Fruit fly (Drosophila melanogaster) whole organism, prepupa: ENCODE results near the gene Gnpat.

ENCODE experiments used
- CG10669 ChIP-seq: fragments of 200-800 bp; sonication (Bioruptor generic); optimal IDR thresholded peaks from 3 replicates; lab custom pipeline; 2018; ENCODE audit warnings: missing biosample characterization, mild to moderate bottlenecking, missing genetic modification characterization, moderate library complexity
- CG11294 ChIP-seq: fragments of 200-800 bp; sonication (Bioruptor generic); IDR thresholded peaks from 2 replicates; pipeline ENCODE4 v1.3.6; 2022; ENCODE audit warnings: missing biosample characterization, missing genetic modification characterization
- CG11902 ChIP-seq: fragments of 200-800 bp; sonication (Bioruptor generic); optimal IDR thresholded peaks from 3 replicates; lab custom pipeline; 2016; ENCODE audit warnings: missing biosample characterization, missing genetic modification characterization
- CG1621 ChIP-seq: fragments of 200-800 bp; sonication (Bioruptor generic); optimal IDR thresholded peaks from 3 replicates; lab custom pipeline; 2018; ENCODE audit warnings: missing biosample characterization, mild to moderate bottlenecking, missing genetic modification characterization
- CG16779 ChIP-seq: fragments of 200-800 bp; sonication (Bioruptor generic); optimal IDR thresholded peaks from 3 replicates; lab custom pipeline; 2017; ENCODE audit warnings: missing biosample characterization, mild to moderate bottlenecking, missing genetic modification characterization
- CG3032 ChIP-seq: fragments of 200-800 bp; optimal IDR thresholded peaks from 2 replicates; lab custom pipeline; 2019; ENCODE audit warnings: missing biosample characterization, mild to moderate bottlenecking, missing genetic modification characterization, moderate library complexity
- CG32006 ChIP-seq: fragments of 200-800 bp; sonication (Bioruptor generic); optimal IDR thresholded peaks from 3 replicates; lab custom pipeline; 2017; ENCODE audit warnings: missing biosample characterization, mild to moderate bottlenecking, missing genetic modification characterization
- CG34406 ChIP-seq: fragments of 200-800 bp; sonication (Bioruptor generic); optimal IDR thresholded peaks from 3 replicates; lab custom pipeline; 2016; ENCODE audit warnings: missing biosample characterization, missing genetic modification characterization
- CG4318 ChIP-seq: fragments of 200-800 bp; sonication (Bioruptor generic); optimal IDR thresholded peaks from 3 replicates; lab custom pipeline; 2017; ENCODE audit warnings: missing biosample characterization, mild to moderate bottlenecking, missing genetic modification characterization
- CG6276 ChIP-seq: fragments of 200-800 bp; sonication (Bioruptor generic); optimal IDR thresholded peaks from 2 replicates; lab custom pipeline; 2017; ENCODE audit warnings: missing biosample characterization, mild to moderate bottlenecking, missing genetic modification characterization
- CG6792 ChIP-seq: fragments of 200-800 bp; sonication (Bioruptor generic); optimal IDR thresholded peaks from 3 replicates; lab custom pipeline; 2016; ENCODE audit warnings: missing biosample characterization, missing genetic modification characterization
- CG6854 ChIP-seq: fragments of 200-800 bp; sonication (Bioruptor generic); optimal IDR thresholded peaks from 2 replicates; lab custom pipeline; 2017; ENCODE audit warnings: missing biosample characterization, mild to moderate bottlenecking, missing genetic modification characterization
- CG7368 ChIP-seq: fragments of 200-800 bp; sonication (Bioruptor generic); optimal IDR thresholded peaks from 3 replicates; lab custom pipeline; 2016; ENCODE audit warnings: missing biosample characterization, missing genetic modification characterization
- CG8119 ChIP-seq: fragments of 200-800 bp; sonication (Bioruptor generic); IDR thresholded peaks from 3 replicates; pipeline ENCODE4 v1.3.6; 2022; ENCODE audit warnings: missing biosample characterization, missing genetic modification characterization
- CG8632 ChIP-seq: fragments of 200-800 bp; sonication (Bioruptor generic); optimal IDR thresholded peaks from 3 replicates; lab custom pipeline; 2016; ENCODE audit warnings: missing biosample characterization, missing genetic modification characterization
- Eip93F ChIP-seq: fragments of 200-800 bp; sonication (Bioruptor generic); optimal IDR thresholded peaks from 2 replicates; lab custom pipeline; 2016; ENCODE audit warnings: missing biosample characterization, mild to moderate bottlenecking, missing genetic modification characterization
- Ets96B ChIP-seq: fragments of 200-800 bp; optimal IDR thresholded peaks from 2 replicates; lab custom pipeline; 2019; ENCODE audit warnings: missing biosample characterization, mild to moderate bottlenecking, missing genetic modification characterization, moderate library complexity
- Gug ChIP-seq: fragments of 200-800 bp; sonication (Bioruptor generic); IDR thresholded peaks from 2 replicates; pipeline ENCODE4 v1.3.6; 2022; ENCODE audit warnings: missing biosample characterization, missing genetic modification characterization
- Hr38 ChIP-seq: sonication (Bioruptor generic); optimal IDR thresholded peaks from 2 replicates; lab custom pipeline; 2016; ENCODE audit warnings: missing biosample characterization, missing genetic modification characterization
- Hr39 ChIP-seq: fragments of 200-800 bp; sonication (Bioruptor generic); optimal IDR thresholded peaks from 2 replicates; lab custom pipeline; 2016; ENCODE audit warnings: missing biosample characterization, missing genetic modification characterization
- Hr4 ChIP-seq: fragments of 200-800 bp; sonication (Bioruptor generic); optimal IDR thresholded peaks from 3 replicates; lab custom pipeline; 2016; ENCODE audit warnings: missing biosample characterization, missing genetic modification characterization
- Lpt ChIP-seq: fragments of 200-800 bp; sonication (Bioruptor generic); optimal IDR thresholded peaks from 3 replicates; lab custom pipeline; 2016; ENCODE audit warnings: missing biosample characterization, missing genetic modification characterization
- Met ChIP-seq: fragments of 200-800 bp; sonication (Bioruptor generic); optimal IDR thresholded peaks from 3 replicates; lab custom pipeline; 2016; ENCODE audit warnings: missing biosample characterization, missing genetic modification characterization
- OdsH ChIP-seq: fragments of 200-800 bp; sonication (Bioruptor generic); optimal IDR thresholded peaks from 3 replicates; lab custom pipeline; 2016; ENCODE audit warnings: missing biosample characterization, missing genetic modification characterization
- Smox ChIP-seq: fragments of 200-800 bp; sonication (Bioruptor generic); optimal IDR thresholded peaks from 3 replicates; lab custom pipeline; 2016; ENCODE audit warnings: missing biosample characterization, missing genetic modification characterization
- Sox102F ChIP-seq: fragments of 200-800 bp; sonication (Bioruptor generic); optimal IDR thresholded peaks from 2 replicates; lab custom pipeline; 2016; ENCODE audit warnings: missing biosample characterization, mild to moderate bottlenecking, missing genetic modification characterization
- Sox14 ChIP-seq: fragments of 200-800 bp; sonication (Bioruptor generic); optimal IDR thresholded peaks from 3 replicates; lab custom pipeline; 2016; ENCODE audit warnings: missing biosample characterization, missing genetic modification characterization
- Sox15 ChIP-seq: fragments of 200-800 bp; sonication (Bioruptor generic); optimal IDR thresholded peaks from 3 replicates; lab custom pipeline; 2016; ENCODE audit warnings: missing biosample characterization, missing genetic modification characterization
- achi ChIP-seq: fragments of 200-800 bp; sonication (Bioruptor generic); optimal IDR thresholded peaks from 3 replicates; lab custom pipeline; 2016; ENCODE audit warnings: missing biosample characterization, missing genetic modification characterization
- dac ChIP-seq: fragments of 200-800 bp; sonication (Bioruptor generic); optimal IDR thresholded peaks from 2 replicates; lab custom pipeline; 2017; ENCODE audit warnings: missing biosample characterization, mild to moderate bottlenecking, missing genetic modification characterization
- dsx ChIP-seq: fragments of 200-800 bp; optimal IDR thresholded peaks from 3 replicates; lab custom pipeline; 2019; ENCODE audit warnings: missing biosample characterization, mild to moderate bottlenecking, missing genetic modification characterization, moderate library complexity; ENCODE audit not compliant: poor library complexity, severe bottlenecking
- esn ChIP-seq: fragments of 200-800 bp; sonication (Bioruptor generic); optimal IDR thresholded peaks from 2 replicates; lab custom pipeline; 2016; ENCODE audit warnings: missing biosample characterization, mild to moderate bottlenecking, missing genetic modification characterization, moderate library complexity
- fd59A ChIP-seq: fragments of 200-800 bp; sonication (Bioruptor generic); optimal IDR thresholded peaks from 2 replicates; lab custom pipeline; 2017; ENCODE audit warnings: missing biosample characterization, mild to moderate bottlenecking, missing genetic modification characterization, missing genetic modification reagents
- lz ChIP-seq: fragments of 200-800 bp; sonication (Bioruptor generic); optimal IDR thresholded peaks from 3 replicates; lab custom pipeline; 2016; ENCODE audit warnings: missing biosample characterization, missing genetic modification characterization
- net ChIP-seq: fragments of 200-800 bp; sonication (Bioruptor generic); optimal IDR thresholded peaks from 3 replicates; lab custom pipeline; 2016; ENCODE audit warnings: missing biosample characterization, missing genetic modification characterization
- pdm3 ChIP-seq: fragments of 200-800 bp; sonication (Bioruptor generic); optimal IDR thresholded peaks from 3 replicates; lab custom pipeline; 2016; ENCODE audit warnings: missing biosample characterization, missing genetic modification characterization
- salr ChIP-seq, 2 experiments: fragments of 200-800 bp; sonication (Bioruptor generic); optimal IDR thresholded peaks; 3 replicates each; lab custom pipeline; 2016 to 2018; ENCODE audit warnings: missing biosample characterization in 2 of 2, missing genetic modification characterization in 2 of 2, mild to moderate bottlenecking in 1 of 2
- spab ChIP-seq: fragments of 200-800 bp; sonication (Bioruptor generic); optimal IDR thresholded peaks from 2 replicates; lab custom pipeline; 2017; ENCODE audit warnings: missing biosample characterization, mild to moderate bottlenecking, missing genetic modification characterization, missing genetic modification reagents
- ss ChIP-seq, 2 experiments: fragments of 200-800 bp; sonication (Bioruptor generic); optimal IDR thresholded peaks; 2 replicates in 1 of 2; 3 replicates in 1 of 2; lab custom pipeline; 2017 to 2018; ENCODE audit warnings: mild to moderate bottlenecking in 2 of 2, missing biosample characterization in 2 of 2, missing genetic modification characterization in 2 of 2, moderate library complexity in 1 of 2
- svp ChIP-seq: fragments of 200-800 bp; sonication (Bioruptor generic); peaks from one replicate; lab custom pipeline; 2016; ENCODE audit warnings: missing biosample characterization, missing genetic modification characterization
- topi ChIP-seq: fragments of 200-800 bp; sonication (Bioruptor generic); optimal IDR thresholded peaks from 3 replicates; lab custom pipeline; 2016; ENCODE audit warnings: missing biosample characterization, missing genetic modification characterization
- vri ChIP-seq: fragments of 200-800 bp; sonication (Bioruptor generic); optimal IDR thresholded peaks from 3 replicates; lab custom pipeline; 2016; ENCODE audit warnings: missing biosample characterization, mild to moderate bottlenecking, missing genetic modification characterization

The Gnpat gene

dm6 chr3R:25515450-25516288, 24.9 kb upstream of the Gnpat start, which contains the start of gene msi (continued):
- TF ChIP-seq net (GFP tag; lab: Kevin White, UChicago) (peak; percentile 95), ss (GFP tag; optimal IDR thresholded peaks at IDR 0.05; lab: Kevin White, UChicago) (peak; percentile 97 to 98), vri (GFP tag; lab: Kevin White, UChicago) (peak; percentile 87), CG6276 (peak; percentile 98), spab (GFP tag; lab: Kevin White, UChicago) (peak; percentile 97), Hr4 (peak; percentile 92), dsx (peak; percentile 98), Eip93F (peak; percentile 92), Ets96B (tag; lab: Kevin White, UChicago) (peak; percentile 99), dac (GFP tag; lab: Kevin White, UChicago) (peak; percentile 93), OdsH (GFP tag; lab: Kevin White, UChicago) (peak; percentile 96), CG4318 (GFP tag; lab: Kevin White, UChicago) (peak; percentile 97), lz (peak; percentile 90), topi (peak; percentile 92), CG32006 (GFP tag; lab: Kevin White, UChicago) (peak; percentile 99), CG10669 (GFP tag; lab: Kevin White, UChicago) (peak; percentile 96), Lpt (GFP tag; lab: Kevin White, UChicago) (peak; percentile 97), Sox14 (GFP tag; lab: Kevin White, UChicago) (peak; percentile 90), Hr39 (peak; percentile 80), svp (peak; percentile 94), Met (GFP tag; lab: Kevin White, UChicago) (peak; percentile 93), Sox102F (GFP tag; lab: Kevin White, UChicago) (peak; percentile 89), esn (GFP tag; lab: Kevin White, UChicago) (peak; percentile 97), Smox (GFP tag; lab: Kevin White, UChicago) (peak; percentile 87), CG6792 (peak; percentile 96), Hr38 (GFP tag; lab: Kevin White, UChicago) (no peak), CG7368 (peak; percentile 92), pdm3 (GFP tag; lab: Kevin White, UChicago) (peak; percentile 85), Gug (GFP tag; lab: Robert Waterston, UW) (peak; percentile 98), CG11294 (GFP tag; lab: Robert Waterston, UW) (peak; percentile 97), Sox15 (GFP tag; lab: Kevin White, UChicago) (peak; percentile 89)

dm6 chr3R:25512750-25513149, 22.0 kb upstream of the Gnpat start:
- TF ChIP-seq CG6792, result no peak
- TF ChIP-seq fd59A, result no peak
- TF ChIP-seq CG11902 (GFP tag; lab: Kevin White, UChicago), result no peak
- no peak for TF ChIP-seq achi (GFP tag; lab: Kevin White, UChicago)
- no peak for TF ChIP-seq Met (GFP tag; lab: Kevin White, UChicago)
- no peak for TF ChIP-seq CG1621
- TF ChIP-seq salr (GFP tag; optimal IDR thresholded peaks at IDR 0.05; lab: Kevin White, UChicago), result no peak
- no peak for TF ChIP-seq CG3032 (tag; lab: Kevin White, UChicago)
- TF ChIP-seq Hr4, result no peak
- TF ChIP-seq CG16779 (tag; lab: Kevin White, UChicago), result no peak
- no peak for TF ChIP-seq CG8632 (GFP tag; lab: Kevin White, UChicago)
- TF ChIP-seq dsx, result no peak
- TF ChIP-seq CG6854, result no peak
- TF ChIP-seq esn (GFP tag; lab: Kevin White, UChicago), result no peak
- TF ChIP-seq Hr39, result no peak
- TF ChIP-seq CG6276, result no peak
- TF ChIP-seq OdsH (GFP tag; lab: Kevin White, UChicago), result no peak
- TF ChIP-seq CG8119 (GFP tag; lab: Robert Waterston, UW), result no peak
- no peak for TF ChIP-seq CG34406 (GFP tag; lab: Kevin White, UChicago)
